Fruit fly (Drosophila melanogaster) whole organism, wandering third instar larva: ENCODE data around the gene CG10470.

Source experiments
- Abd-B ChIP-seq: fragments of >200 bp; optimal IDR thresholded peaks from 2 replicates; lab custom pipeline; 2017; ENCODE audit warnings: missing biosample characterization, missing genetic modification characterization
- CG32264 ChIP-seq: fragments of 200-800 bp; sonication (Bioruptor generic); optimal IDR thresholded peaks from 2 replicates; lab custom pipeline; 2016; ENCODE audit warnings: missing biosample characterization, missing genetic modification characterization
- CG9705 ChIP-seq: fragments of 200-800 bp; sonication (Bioruptor generic); optimal IDR thresholded peaks from 2 replicates; lab custom pipeline; 2018; ENCODE audit warnings: missing biosample characterization, mild to moderate bottlenecking, missing genetic modification characterization
- CrebA ChIP-seq: fragments of 200-800 bp; sonication (Bioruptor generic); optimal IDR thresholded peaks from 2 replicates; lab custom pipeline; 2016; ENCODE audit warnings: missing biosample characterization, mild to moderate bottlenecking, missing genetic modification characterization, borderline replicate concordance
- Dfd ChIP-seq: fragments of >200 bp; optimal IDR thresholded peaks from 2 replicates; lab custom pipeline; 2017; ENCODE audit warnings: missing biosample characterization, missing genetic modification characterization
- Dif ChIP-seq: fragments of 200-275, 200-300 bp; sonication (Bioruptor generic); optimal IDR thresholded peaks from 2 replicates; lab custom pipeline; 2018; ENCODE audit warnings: missing biosample characterization, missing genetic modification characterization; ENCODE audit not compliant: partially characterized antibody
- GATAd ChIP-seq: sonication (Bioruptor generic); optimal IDR thresholded peaks from 2 replicates; lab custom pipeline; 2016; ENCODE audit warnings: missing biosample characterization, missing genetic modification characterization
- HLH106 ChIP-seq: fragments of 200-800 bp; optimal IDR thresholded peaks from 3 replicates; lab custom pipeline; 2019; ENCODE audit warnings: missing biosample characterization, mild to moderate bottlenecking, missing genetic modification characterization, moderate library complexity
- Hnf4 ChIP-seq: fragments of 200-800 bp; sonication (Bioruptor generic); optimal IDR thresholded peaks from 2 replicates; lab custom pipeline; 2016; ENCODE audit warnings: missing biosample characterization, mild to moderate bottlenecking, missing genetic modification characterization
- Hr78 ChIP-seq: fragments of >200 bp; optimal IDR thresholded peaks from 2 replicates; lab custom pipeline; 2017; ENCODE audit warnings: missing biosample characterization, missing genetic modification characterization
- Hr83 ChIP-seq: fragments of 200-300 bp; sonication (Bioruptor generic); optimal IDR thresholded peaks from 2 replicates; lab custom pipeline; 2016; ENCODE audit warnings: missing biosample characterization, mild to moderate bottlenecking, missing genetic modification characterization, moderate library complexity; ENCODE audit not compliant: poor library complexity, severe bottlenecking
- Jra ChIP-seq: sonication (Bioruptor generic); optimal IDR thresholded peaks from 2 replicates; lab custom pipeline; 2016; ENCODE audit warnings: missing biosample characterization, missing genetic modification characterization
- Mio ChIP-seq: sonication (Bioruptor generic); optimal IDR thresholded peaks from 2 replicates; lab custom pipeline; 2016; ENCODE audit warnings: missing biosample characterization, missing genetic modification characterization
- Myc ChIP-seq: fragments of >200 bp; optimal IDR thresholded peaks from 2 replicates; lab custom pipeline; 2017
- N ChIP-seq: fragments of >200 bp; optimal IDR thresholded peaks from 2 replicates; lab custom pipeline; 2018; ENCODE audit warnings: missing biosample characterization, missing external identifiers, missing genetic modification characterization
- OdsH ChIP-seq: fragments of 200-800 bp; sonication (Bioruptor generic); optimal IDR thresholded peaks from 2 replicates; lab custom pipeline; 2016; ENCODE audit warnings: missing biosample characterization, mild to moderate bottlenecking, missing genetic modification characterization
- Rel ChIP-seq, 2 experiments: fragments of 200-800 bp; sonication (Bioruptor generic) in 1 of 2; optimal IDR thresholded peaks; 2 replicates in 1 of 2; 3 replicates in 1 of 2; lab custom pipeline; 2016 to 2019; ENCODE audit warnings: mild to moderate bottlenecking in 2 of 2, missing biosample characterization in 2 of 2, missing genetic modification characterization in 2 of 2, moderate library complexity in 1 of 2
- Sp1 ChIP-seq: fragments of 200-800 bp; sonication (Bioruptor generic); optimal IDR thresholded peaks from 3 replicates; lab custom pipeline; 2019; ENCODE audit warnings: missing biosample characterization, mild to moderate bottlenecking, missing genetic modification characterization, moderate library complexity
- Vsx2 ChIP-seq: fragments of 200-300, 225-300 bp; sonication (Bioruptor generic); optimal IDR thresholded peaks from 2 replicates; lab custom pipeline; 2018; ENCODE audit warnings: missing biosample characterization, missing genetic modification characterization; ENCODE audit not compliant: partially characterized antibody
- br ChIP-seq: fragments of 200-800 bp; sonication (Bioruptor generic); optimal IDR thresholded peaks from 2 replicates; lab custom pipeline; 2016; ENCODE audit warnings: missing biosample characterization, missing genetic modification characterization
- brk ChIP-seq: fragments of 200-800 bp; sonication (Bioruptor generic); optimal IDR thresholded peaks from 2 replicates; lab custom pipeline; 2016; ENCODE audit warnings: missing biosample characterization, mild to moderate bottlenecking, missing genetic modification characterization
- dl ChIP-seq, 2 experiments: fragments of 175-275, 200-275 bp in 1 of 2; fragments of 200-275 bp in 1 of 2; sonication (Bioruptor generic); optimal IDR thresholded peaks; lab custom pipeline; 2018; ENCODE audit warnings: mild to moderate bottlenecking in 2 of 2, missing biosample characterization in 2 of 2, missing genetic modification characterization in 2 of 2, moderate library complexity in 2 of 2; ENCODE audit not compliant: partially characterized antibody in 2 of 2, insufficient read depth in 1 of 2
- dmrt93B ChIP-seq: fragments of 200-800 bp; sonication (Bioruptor generic); optimal IDR thresholded peaks from 2 replicates; lab custom pipeline; 2018; ENCODE audit warnings: missing biosample characterization, mild to moderate bottlenecking, missing genetic modification characterization
- dsf ChIP-seq: sonication (Bioruptor generic); optimal IDR thresholded peaks from 2 replicates; lab custom pipeline; 2016; ENCODE audit warnings: missing biosample characterization, missing genetic modification characterization, borderline replicate concordance
- ey ChIP-seq: fragments of 200-800 bp; sonication (Bioruptor generic); optimal IDR thresholded peaks from 2 replicates; lab custom pipeline; 2016; ENCODE audit warnings: missing biosample characterization, missing genetic modification characterization
- foxo ChIP-seq, 2 experiments: fragments of 200-800 bp; sonication (Bioruptor generic); optimal IDR thresholded peaks; 2 replicates in 1 of 2; 3 replicates in 1 of 2; lab custom pipeline; 2016 to 2017; ENCODE audit warnings: missing biosample characterization in 2 of 2, missing genetic modification characterization in 2 of 2
- fru ChIP-seq: fragments of 200-800 bp; sonication (Bioruptor generic); optimal IDR thresholded peaks from 3 replicates; lab custom pipeline; 2016; ENCODE audit warnings: missing biosample characterization, mild to moderate bottlenecking, missing genetic modification characterization
- h ChIP-seq: fragments of 200-800 bp; sonication (Bioruptor generic); optimal IDR thresholded peaks from 3 replicates; lab custom pipeline; 2016; ENCODE audit warnings: missing biosample characterization, mild to moderate bottlenecking, missing genetic modification characterization
- jim ChIP-seq: fragments of 175-275, 200-325 bp; sonication (Bioruptor generic); optimal IDR thresholded peaks from 2 replicates; lab custom pipeline; 2016; ENCODE audit warnings: missing biosample characterization, mild to moderate bottlenecking, missing genetic modification characterization
- lola ChIP-seq: fragments of >200 bp; optimal IDR thresholded peaks from 2 replicates; lab custom pipeline; 2017; ENCODE audit warnings: missing biosample characterization, missing genetic modification characterization
- pan ChIP-seq: fragments of >200 bp; optimal IDR thresholded peaks from 2 replicates; lab custom pipeline; 2017
- psq ChIP-seq: fragments of 200-800 bp; sonication (Bioruptor generic); optimal IDR thresholded peaks from 3 replicates; lab custom pipeline; 2017; ENCODE audit warnings: missing biosample characterization, mild to moderate bottlenecking, missing genetic modification characterization, moderate library complexity
- rgr ChIP-seq: fragments of 200-800 bp; sonication (Bioruptor generic); optimal IDR thresholded peaks from 3 replicates; lab custom pipeline; 2016; ENCODE audit warnings: missing biosample characterization, mild to moderate bottlenecking, missing genetic modification characterization
- sage ChIP-seq: fragments of 200-800 bp; sonication (Bioruptor generic); optimal IDR thresholded peaks from 2 replicates; lab custom pipeline; 2016; ENCODE audit warnings: missing biosample characterization, mild to moderate bottlenecking, missing genetic modification characterization
- sv ChIP-seq: fragments of 200-800 bp; sonication (Bioruptor generic); optimal IDR thresholded peaks from 3 replicates; lab custom pipeline; 2016; ENCODE audit warnings: missing biosample characterization, missing genetic modification characterization
- tai ChIP-seq: sonication (Bioruptor generic); optimal IDR thresholded peaks from 2 replicates; lab custom pipeline; 2016; ENCODE audit warnings: missing biosample characterization, missing genetic modification characterization
- usp ChIP-seq: fragments of >200 bp; optimal IDR thresholded peaks from 2 replicates; lab custom pipeline; 2017; ENCODE audit warnings: missing biosample characterization, missing genetic modification characterization
- woc ChIP-seq: sonication (Bioruptor generic); optimal IDR thresholded peaks from 2 replicates; lab custom pipeline; 2016; ENCODE audit warnings: missing biosample characterization, mild to moderate bottlenecking, missing genetic modification characterization

The CG10470 gene

dm6 chr2L:19010566-19010965 lies 38.3 kb upstream of the CG10470 start, which contains the start of gene robl37BC:
robl37BC (plus strand) TSS chr2L:19010866.
- TF ChIP-seq OdsH: no peak
- TF ChIP-seq Hr78: no peak
- TF ChIP-seq woc (GFP tag; lab: Kevin White, UChicago): no peak
- TF ChIP-seq Hnf4 (GFP tag; lab: Kevin White, UChicago): no peak
- no peak for TF ChIP-seq Dif (GFP tag; lab: Kevin White, UChicago)
- no peak for TF ChIP-seq ey (GFP tag; lab: Kevin White, UChicago)
- no peak for TF ChIP-seq Myc (lab: Kevin White, UChicago)
- TF ChIP-seq pan (lab: Kevin White, UChicago): no peak
- TF ChIP-seq rgr (GFP tag; lab: Kevin White, UChicago): no peak
- TF ChIP-seq GATAd (GFP tag; lab: Kevin White, UChicago): no peak
- no peak for TF ChIP-seq sv (GFP tag; lab: Kevin White, UChicago)
- TF ChIP-seq, all 38 proteins: peak for 0

DNA sequence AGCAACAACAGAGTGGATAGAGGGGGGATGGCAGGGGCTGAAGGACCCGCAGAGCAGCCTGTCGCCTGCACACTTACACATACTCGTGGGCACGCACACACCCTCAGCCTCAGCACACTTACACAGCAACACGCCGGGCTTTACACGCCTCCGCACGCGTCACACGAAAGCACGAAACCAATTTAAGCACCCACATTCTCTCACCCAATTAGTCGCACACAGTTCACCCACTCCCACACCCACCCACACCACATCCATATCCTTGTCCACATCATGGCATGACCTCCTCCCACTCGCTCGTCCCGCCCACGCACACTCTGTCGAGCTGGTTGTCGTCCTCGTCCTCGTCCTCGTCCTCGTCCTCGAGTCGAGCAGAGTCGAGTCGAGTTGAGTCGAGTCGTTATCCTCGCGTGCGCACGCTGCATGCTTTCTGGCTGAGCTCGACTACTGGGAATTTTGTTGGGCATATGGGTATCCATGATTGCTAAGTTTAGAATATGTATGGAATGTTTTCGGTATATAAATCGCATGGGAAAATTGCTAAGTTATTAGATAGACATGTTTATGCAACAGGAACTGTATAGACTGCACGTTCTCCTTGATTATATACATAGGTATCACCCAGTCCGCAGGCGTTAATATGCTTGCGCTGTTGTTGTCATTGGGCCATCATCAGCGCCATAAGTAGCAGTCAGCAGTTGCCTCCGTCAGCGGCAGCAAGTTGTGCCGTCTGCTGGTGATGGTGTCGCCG lies 36.8 kb upstream of the CG10470 start:
- TF ChIP-seq N (GFP tag; lab: Kevin White, UChicago) (no peak), CG32264 (GFP tag; lab: Kevin White, UChicago) (no peak), Abd-B (GFP tag; lab: Kevin White, UChicago) (no peak), h (GFP tag; lab: Kevin White, UChicago) (peak; percentile 80), Rel (GFP tag; optimal IDR thresholded peaks at IDR 0.05; lab: Kevin White, UChicago) (no peak), Rel (tag; optimal IDR thresholded peaks at IDR 0.05; lab: Kevin White, UChicago) (no peak), dl (GFP tag; optimal IDR thresholded peaks at IDR 0.05; lab: Kevin White, UChicago; ENCODE audit: insufficient read depth in 1 of 2, partially characterized antibody in 2 of 2) (no peak), jim (GFP tag; lab: Kevin White, UChicago) (no peak), lola (GFP tag; lab: Kevin White, UChicago) (no peak), HLH106 (tag; lab: Kevin White, UChicago) (peak; percentile 74), GATAd (GFP tag; lab: Kevin White, UChicago) (no peak), OdsH (peak; percentile 61), Myc (lab: Kevin White, UChicago) (no peak), rgr (GFP tag; lab: Kevin White, UChicago) (peak; percentile 73), psq (GFP tag; lab: Kevin White, UChicago) (peak; percentile 48), woc (GFP tag; lab: Kevin White, UChicago) (peak; percentile 68), dsf (no peak), fru (GFP tag; lab: Kevin White, UChicago) (peak; percentile 84), Dfd (no peak), sage (no peak), dmrt93B (GFP tag; lab: Kevin White, UChicago) (peak; percentile 52), br (GFP tag; lab: Kevin White, UChicago) (peak; percentile 76), Dif (GFP tag; lab: Kevin White, UChicago) (no peak), Hr78 (no peak), sv (GFP tag; lab: Kevin White, UChicago) (peak; percentile 66), brk (peak; percentile 25), ey (GFP tag; lab: Kevin White, UChicago) (peak; percentile 81), Hr83 (GFP tag; lab: Kevin White, UChicago) (no peak), Jra (peak; percentile 29), Mio (GFP tag; lab: Kevin White, UChicago) (no peak), CG9705 (GFP tag; lab: Kevin White, UChicago) (no peak), Vsx2 (GFP tag; lab: Kevin White, UChicago) (no peak), Sp1 (peak; percentile 75), CrebA (GFP tag; lab: Kevin White, UChicago) (no peak), pan (lab: Kevin White, UChicago) (no peak), usp (GFP tag; lab: Kevin White, UChicago) (no peak), Hnf4 (GFP tag; lab: Kevin White, UChicago) (peak; percentile 43), foxo (GFP tag; optimal IDR thresholded peaks at IDR 0.05; lab: Kevin White, UChicago) (peak in 1 of 2 experiments; percentile 77), tai (GFP tag; lab: Kevin White, UChicago) (no peak)
- TF ChIP-seq, all 38 proteins: peak for 16
